Worm (Caenorhabditis elegans) whole organism, mixed stage, embryonic: ENCODE measurements around the gene C16D2.1.
A peak's percentile ranks its signal among the peaks of the same experiment; 100 is the strongest.

Source experiments
- M03D4.4 ChIP-seq: sonication (generic microtip); optimal IDR thresholded peaks from 2 replicates; lab custom pipeline; 2017; ENCODE audit warnings: mild to moderate bottlenecking, missing genetic modification characterization, missing compliant biosample characterization
- bed-3 ChIP-seq: fragments of 200-800 bp; sonication (Bioruptor generic); optimal IDR thresholded peaks from 3 replicates; lab custom pipeline; 2018; ENCODE audit warnings: mild to moderate bottlenecking, missing genetic modification characterization, moderate library complexity, missing compliant biosample characterization
- ceh-39 ChIP-seq: fragments of 150-350 bp; optimal IDR thresholded peaks from 2 replicates; lab custom pipeline; 2014; ENCODE audit warnings: missing biosample characterization, missing genetic modification characterization
- ces-1 ChIP-seq: fragments of 150-350 bp; optimal IDR thresholded peaks from 2 replicates; lab custom pipeline; 2014; ENCODE audit warnings: missing biosample characterization, missing genetic modification reagents, missing genetic modification characterization
- cnd-1 ChIP-seq: fragments of 200-800 bp; sonication (Bioruptor generic); optimal IDR thresholded peaks from 2 replicates; lab custom pipeline; 2018; ENCODE audit warnings: mild to moderate bottlenecking, missing genetic modification characterization, missing compliant biosample characterization
- drap-1 ChIP-seq: fragments of 200-800 bp; sonication (Bioruptor generic); optimal IDR thresholded peaks from 3 replicates; lab custom pipeline; 2018; ENCODE audit warnings: mild to moderate bottlenecking, missing genetic modification characterization, missing compliant biosample characterization
- elt-1 ChIP-seq: sonication (generic microtip); optimal IDR thresholded peaks from 2 replicates; lab custom pipeline; 2017; ENCODE audit warnings: missing genetic modification characterization, mild to moderate bottlenecking, missing compliant biosample characterization, antibody characterized with exemption, moderate library complexity, borderline replicate concordance; ENCODE audit not compliant: insufficient read depth
- elt-3 ChIP-seq: fragments of 150-350 bp; optimal IDR thresholded peaks from 2 replicates; lab custom pipeline; 2014; ENCODE audit warnings: missing biosample characterization, missing genetic modification characterization
- flh-1 ChIP-seq: fragments of 200-800 bp; sonication (Bioruptor generic); optimal IDR thresholded peaks from 2 replicates; lab custom pipeline; 2018; ENCODE audit warnings: mild to moderate bottlenecking, missing genetic modification characterization, moderate library complexity, missing compliant biosample characterization
- ham-2 ChIP-seq: fragments of 200-800 bp; sonication (Bioruptor generic); optimal IDR thresholded peaks from 2 replicates; lab custom pipeline; 2018; ENCODE audit warnings: mild to moderate bottlenecking, missing genetic modification characterization, missing compliant biosample characterization
- hlh-1 ChIP-seq: fragments of 150-350 bp; optimal IDR thresholded peaks from 2 replicates; lab custom pipeline; 2014; ENCODE audit warnings: missing biosample characterization, missing genetic modification reagents, missing genetic modification characterization
- lin-13 ChIP-seq: fragments of 150-350 bp; optimal IDR thresholded peaks from 2 replicates; lab custom pipeline; 2014; ENCODE audit warnings: missing biosample characterization, missing genetic modification characterization
- lsy-2 ChIP-seq: fragments of 150-350 bp; optimal IDR thresholded peaks from 2 replicates; lab custom pipeline; 2014; ENCODE audit warnings: missing biosample characterization, missing genetic modification characterization
- mab-5 ChIP-seq: fragments of 150-350 bp; optimal IDR thresholded peaks from 2 replicates; lab custom pipeline; 2014; ENCODE audit warnings: missing biosample characterization, missing genetic modification characterization
- mep-1 ChIP-seq: fragments of 150-350 bp; optimal IDR thresholded peaks from 2 replicates; lab custom pipeline; 2017; ENCODE audit warnings: missing biosample characterization, missing genetic modification reagents, missing genetic modification characterization, inconsistent platforms
- nhr-237 ChIP-seq: fragments of 150-350 bp; optimal IDR thresholded peaks from 2 replicates; lab custom pipeline; 2014; ENCODE audit warnings: missing biosample characterization, missing genetic modification characterization
- nhr-76 ChIP-seq: sonication (generic microtip); optimal IDR thresholded peaks from 2 replicates; lab custom pipeline; 2017; ENCODE audit warnings: missing biosample characterization, missing genetic modification characterization
- pha-4 ChIP-seq: fragments of 150-350 bp; optimal IDR thresholded peaks from 2 replicates; lab custom pipeline; 2018; ENCODE audit warnings: missing biosample characterization, missing genetic modification reagents, missing genetic modification characterization
- sem-2 ChIP-seq: fragments of 200-800 bp; sonication (Bioruptor generic); optimal IDR thresholded peaks from 2 replicates; lab custom pipeline; 2018; ENCODE audit warnings: mild to moderate bottlenecking, missing genetic modification characterization, missing compliant biosample characterization
- sptf-1 ChIP-seq: sonication (generic microtip); optimal IDR thresholded peaks from 2 replicates; lab custom pipeline; 2017; ENCODE audit warnings: mild to moderate bottlenecking, missing genetic modification characterization, moderate library complexity, missing compliant biosample characterization
- tbx-8 ChIP-seq: fragments of 200-800 bp; sonication (Bioruptor generic); optimal IDR thresholded peaks from 2 replicates; lab custom pipeline; 2018; ENCODE audit warnings: mild to moderate bottlenecking, missing genetic modification characterization, moderate library complexity, missing compliant biosample characterization
- unc-120 ChIP-seq: sonication (generic microtip); optimal IDR thresholded peaks from 2 replicates; lab custom pipeline; 2017; ENCODE audit warnings: missing genetic modification characterization, missing compliant biosample characterization; ENCODE audit not compliant: poor library complexity, severe bottlenecking
- unc-62 ChIP-seq: fragments of 150-350 bp; optimal IDR thresholded peaks from 2 replicates; lab custom pipeline; 2014; ENCODE audit warnings: missing biosample characterization, missing genetic modification reagents, missing genetic modification characterization
- ztf-11 ChIP-seq: fragments of 150-350 bp; optimal IDR thresholded peaks from 2 replicates; lab custom pipeline; 2014; ENCODE audit warnings: missing biosample characterization, missing genetic modification characterization

Gene C16D2.1

DNA sequence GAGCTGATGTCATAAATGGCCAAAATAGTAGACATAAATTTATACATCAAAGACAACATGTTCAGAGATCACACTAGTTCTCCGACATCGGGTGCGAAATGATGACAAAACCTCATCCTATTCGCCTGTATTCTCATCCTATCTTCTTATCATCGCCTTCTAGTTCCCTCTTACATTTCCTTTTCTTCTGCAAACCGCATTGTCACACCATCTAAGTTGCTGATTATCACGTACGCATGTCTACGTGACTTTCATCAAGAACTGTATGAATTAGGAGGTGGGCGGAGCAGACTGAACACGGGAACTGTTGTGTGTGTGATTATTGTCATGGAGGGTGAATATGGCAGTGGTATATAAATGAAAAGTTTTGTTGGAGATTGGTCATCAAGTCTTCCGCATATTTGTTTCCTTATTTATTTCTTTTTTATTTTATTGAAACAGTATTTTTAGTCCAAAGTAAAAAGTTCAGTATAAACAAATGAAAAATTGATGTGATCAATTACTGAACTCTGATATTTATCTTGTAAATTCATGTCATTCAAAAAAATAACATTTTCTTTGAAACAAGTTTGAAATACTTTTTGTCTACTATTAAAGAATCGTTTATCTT, 28.8 kb downstream of the C16D2.1 start:
- TF ChIP-seq elt-3 (tag; lab: Kevin White, UChicago) (peak; percentile 71), hlh-1 (tag; lab: Kevin White, UChicago) (no peak)
- TF ChIP-seq, all 35 proteins: peak for 1

DNA sequence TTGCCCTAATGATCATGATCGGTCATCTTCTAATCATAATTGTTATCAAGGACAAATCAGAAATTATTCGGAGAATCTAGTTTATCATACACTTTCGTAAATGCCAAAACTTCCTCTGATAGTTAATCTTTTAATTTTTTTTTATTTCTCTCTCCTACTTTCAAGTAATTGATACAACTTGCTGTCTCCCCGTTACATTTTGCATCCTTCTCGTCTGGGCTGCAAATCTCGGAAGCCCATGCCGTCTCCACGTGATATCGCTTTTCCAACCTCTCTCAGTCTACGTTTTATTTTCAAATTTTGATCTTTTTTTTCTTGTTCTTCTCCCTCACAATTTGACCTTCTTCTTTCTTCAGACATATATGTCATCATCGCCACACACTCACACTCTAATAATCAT, 29.6 kb downstream of the C16D2.1 start, which contains the start of gene rhy-1:
Gene rhy-1 (plus strand): TSS at position 357 of the 400 bp plus-strand sequence.
- TF ChIP-seq elt-3 (tag; lab: Kevin White, UChicago) (peak; percentile 42), M03D4.4 (no peak)
- TF ChIP-seq, all 35 proteins: peak for 1

DNA sequence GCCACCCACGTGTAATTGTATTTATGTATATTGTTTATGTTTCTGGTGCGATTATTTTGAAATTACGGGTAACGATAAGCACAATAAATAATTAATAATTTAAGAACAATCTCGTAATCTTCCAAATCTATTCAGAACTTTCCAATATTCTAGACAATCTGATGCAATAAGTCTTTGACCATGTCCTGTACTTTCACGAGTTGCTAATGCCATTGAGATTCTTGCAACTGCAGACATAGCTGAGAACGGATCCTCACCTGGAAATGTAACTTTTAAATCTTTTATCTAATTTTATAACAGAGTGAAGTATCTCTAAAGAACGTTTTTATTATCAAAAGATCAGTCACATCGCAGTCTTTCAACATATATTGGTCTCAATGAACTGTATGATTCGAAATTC, 31.9 kb downstream of the C16D2.1 start:
- TF ChIP-seq nhr-76 (tag; lab: Kevin White, UChicago) (no peak), lsy-2 (tag; lab: Kevin White, UChicago) (no peak), elt-3 (tag; lab: Kevin White, UChicago) (no peak), lin-13 (tag; lab: Kevin White, UChicago) (no peak), bed-3 (GFP tag; lab: Kevin White, UChicago) (no peak), unc-62 (GFP tag; lab: Kevin White, UChicago) (no peak), ham-2 (GFP tag; lab: Kevin White, UChicago) (no peak), ceh-39 (tag; lab: Kevin White, UChicago) (no peak), mab-5 (tag; lab: Kevin White, UChicago) (no peak), tbx-8 (no peak), sem-2 (GFP tag; lab: Kevin White, UChicago) (no peak), sptf-1 (no peak), unc-120 (tag; lab: Kevin White, UChicago) (no peak), flh-1 (GFP tag; lab: Kevin White, UChicago) (no peak), ces-1 (GFP tag; lab: Kevin White, UChicago) (no peak), nhr-237 (no peak)
- TF ChIP-seq, all 35 proteins: peak for 0

DNA sequence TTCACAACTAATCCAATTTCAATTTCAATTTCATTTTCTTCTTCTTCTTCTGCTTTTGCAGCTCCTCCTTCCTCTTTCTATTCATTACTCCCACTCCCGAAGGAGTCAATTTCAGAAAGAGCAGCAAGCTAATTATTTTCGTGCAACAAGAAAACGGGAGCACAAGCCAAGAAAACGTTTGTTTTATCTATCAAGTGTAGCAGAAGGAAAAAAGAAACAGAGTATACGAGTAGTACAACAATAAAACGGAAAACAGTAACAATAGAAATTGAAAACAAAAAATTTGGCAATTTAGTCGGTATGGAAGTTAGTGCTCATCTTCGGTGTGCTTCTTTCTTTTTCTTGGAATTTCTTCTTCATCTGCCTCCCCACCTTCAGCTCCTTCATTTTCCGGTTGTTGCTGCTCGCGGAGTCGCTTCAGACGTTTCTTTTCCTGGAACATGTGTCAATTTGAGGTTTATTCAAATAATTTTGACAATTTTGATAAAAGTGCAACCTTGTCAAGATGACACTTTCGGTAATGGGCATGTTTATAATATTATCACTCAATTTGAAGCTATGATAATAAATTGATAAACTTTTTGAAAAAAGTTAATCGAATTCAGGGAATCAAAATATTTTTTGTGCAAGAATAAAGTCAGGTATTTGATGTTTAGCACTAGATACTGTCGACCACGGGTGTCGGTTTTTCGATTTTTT, 34.4 kb downstream of the C16D2.1 start, which contains the start of gene W07A12.8:
Gene W07A12.8 (minus strand): TSS at position 51 of the 699 bp plus-strand sequence.
- TF ChIP-seq ces-1 (GFP tag; lab: Kevin White, UChicago) (peak; percentile 43), sem-2 (GFP tag; lab: Kevin White, UChicago) (no peak)

DNA sequence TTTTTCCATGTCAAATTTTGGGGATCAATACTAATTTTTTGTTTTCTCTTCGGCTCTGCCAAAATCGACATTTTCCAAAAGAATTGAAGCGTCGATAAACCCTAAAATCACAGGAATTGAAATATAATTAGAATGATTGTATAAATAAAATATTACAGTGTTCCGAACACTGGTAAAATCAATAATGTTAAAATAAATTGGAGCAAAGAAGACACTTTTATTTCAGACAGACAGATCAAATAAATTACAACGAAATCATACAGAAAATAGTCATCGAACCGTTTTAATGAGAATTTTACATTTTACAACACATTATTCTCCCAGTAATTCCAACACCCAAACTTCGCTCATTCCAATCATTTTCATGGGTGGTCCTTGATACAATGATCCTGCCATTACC, 36.3 kb downstream of the C16D2.1 start, which contains the start of gene T23G7.3:
Gene T23G7.3 (minus strand): TSS at position 101 of the 400 bp plus-strand sequence.
- no peak for TF ChIP-seq ceh-39 (tag; lab: Kevin White, UChicago)
- TF ChIP-seq drap-1 (GFP tag; lab: Kevin White, UChicago) = no peak
- no peak for TF ChIP-seq mab-5 (tag; lab: Kevin White, UChicago)
- no peak for TF ChIP-seq tbx-8
- no peak for TF ChIP-seq cnd-1 (tag; lab: Kevin White, UChicago)
- TF ChIP-seq pha-4 (tag; lab: Kevin White, UChicago) = no peak
- no peak for TF ChIP-seq unc-62 (GFP tag; lab: Kevin White, UChicago)
- no peak for TF ChIP-seq nhr-237
- no peak for TF ChIP-seq elt-1 (tag; lab: Kevin White, UChicago)
- TF ChIP-seq ztf-11 (tag; lab: Kevin White, UChicago) = no peak
- TF ChIP-seq, all 35 proteins: peak for 0

DNA sequence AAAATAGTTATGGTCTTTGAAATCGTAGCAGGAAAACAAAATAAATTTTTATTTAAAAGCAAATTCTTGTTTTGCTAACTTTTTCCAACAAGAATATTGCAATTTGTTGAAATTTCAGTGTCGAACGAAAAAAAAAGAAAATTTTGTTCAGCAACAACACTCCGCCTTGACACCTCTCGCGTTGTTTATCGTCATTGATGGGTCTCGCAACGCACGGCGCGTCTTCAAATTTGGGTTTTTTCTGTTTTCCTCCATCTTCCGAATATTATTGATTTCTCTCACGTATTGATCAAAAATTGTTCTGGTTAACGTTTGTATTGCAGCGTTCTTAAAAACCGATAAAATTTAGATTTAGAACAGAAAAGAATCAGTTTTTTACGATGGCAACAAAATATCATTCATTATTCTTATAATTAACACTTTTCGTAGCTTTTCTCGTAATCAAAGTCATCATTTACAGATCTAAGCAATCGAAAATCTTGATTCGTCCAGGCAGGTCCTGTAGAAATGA, 38.0 kb downstream of the C16D2.1 start, which contains the start of gene dpl-1:
Gene dpl-1 (plus strand): TSS at position 461 of the 511 bp plus-strand sequence.
- TF ChIP-seq lsy-2 (tag; lab: Kevin White, UChicago) = peak; percentile 24
- TF ChIP-seq mep-1 (tag; lab: Kevin White, UChicago) = peak; percentile 71
- no peak for TF ChIP-seq lin-13 (tag; lab: Kevin White, UChicago)
- TF ChIP-seq, all 35 proteins: peak for 2
